Worm (Caenorhabditis elegans) whole organism, L2 larva: ENCODE results near the gene Y73B6BL.31.

Experiments
- blmp-1 ChIP-seq: sonication (generic microtip); optimal IDR thresholded peaks from 2 replicates; lab custom pipeline; 2017; ENCODE audit warnings: missing genetic modification characterization, mild to moderate bottlenecking, missing compliant biosample characterization, antibody characterized with exemption, moderate library complexity; ENCODE audit not compliant: insufficient read depth
- egl-27 ChIP-seq: sonication (generic microtip); optimal IDR thresholded peaks from 3 replicates; lab custom pipeline; 2017; ENCODE audit warnings: missing biosample characterization, missing genetic modification reagents, missing genetic modification characterization
- elt-1 ChIP-seq: fragments of 150-350 bp; optimal IDR thresholded peaks from 2 replicates; lab custom pipeline; 2014; ENCODE audit warnings: missing biosample characterization, missing genetic modification characterization
- lin-13 ChIP-seq: fragments of 150-350 bp; optimal IDR thresholded peaks from 2 replicates; lab custom pipeline; 2014; ENCODE audit warnings: missing biosample characterization, missing genetic modification reagents, missing genetic modification characterization
- mdl-1 ChIP-seq, 2 experiments: fragments of 150-350 bp in 1 of 2; sonication (generic microtip) in 1 of 2; optimal IDR thresholded peaks; 2 replicates each; lab custom pipeline; 2017; ENCODE audit warnings: missing biosample characterization in 2 of 2, missing genetic modification characterization in 2 of 2
- nhr-12 ChIP-seq: fragments of 150-350 bp; optimal IDR thresholded peaks from 2 replicates; lab custom pipeline; 2014; ENCODE audit warnings: missing biosample characterization, missing genetic modification characterization
- nhr-23 ChIP-seq: fragments of 150-350 bp; optimal IDR thresholded peaks from 2 replicates; lab custom pipeline; 2014; ENCODE audit warnings: missing biosample characterization, missing genetic modification reagents, missing genetic modification characterization
- nhr-6 ChIP-seq: fragments of 150-350 bp; optimal IDR thresholded peaks from 2 replicates; lab custom pipeline; 2014; ENCODE audit warnings: missing biosample characterization, missing genetic modification characterization
- ztf-11 ChIP-seq: sonication (generic microtip); optimal IDR thresholded peaks from 2 replicates; lab custom pipeline; 2017; ENCODE audit warnings: missing biosample characterization, missing genetic modification characterization
- ztf-4 ChIP-seq: fragments of 150-350 bp; optimal IDR thresholded peaks from 2 replicates; lab custom pipeline; 2014; ENCODE audit warnings: missing biosample characterization, missing genetic modification characterization

ce11 chrIV:6491915-6492314 is 50.2 kb downstream of the Y73B6BL.31 start:
- TF ChIP-seq nhr-6, result no peak
- no peak for TF ChIP-seq nhr-12 (tag; lab: Kevin White, UChicago)
- no peak for TF ChIP-seq ztf-11 (tag; lab: Kevin White, UChicago)
- TF ChIP-seq egl-27, result no peak
- no peak for TF ChIP-seq elt-1 (tag; lab: Kevin White, UChicago)
- no peak for TF ChIP-seq lin-13
- TF ChIP-seq mdl-1 (tag; optimal IDR thresholded peaks at IDR 0.05; lab: Kevin White, UChicago), result no peak
- no peak for TF ChIP-seq nhr-23
- no peak for TF ChIP-seq ztf-4 (tag; lab: Kevin White, UChicago)
- no peak for TF ChIP-seq blmp-1 (tag; lab: Kevin White, UChicago)
